Worm (Caenorhabditis elegans) whole organism, L4 larva: Measurements from ENCODE around the gene F40F8.11.

Experiments
- F10B5.3 ChIP-seq: sonication (generic microtip); optimal IDR thresholded peaks from 2 replicates; lab custom pipeline; 2016; ENCODE audit warnings: mild to moderate bottlenecking, missing genetic modification characterization, missing compliant biosample characterization
- F26F4.8 ChIP-seq: fragments of 200-800 bp; sonication (Bioruptor generic); conservative IDR thresholded peaks from 2 replicates; pipeline ENCODE4 v1.3.6; 2022; ENCODE audit warnings: missing genetic modification characterization, missing compliant biosample characterization
- F49E8.2 ChIP-seq: sonication (generic microtip); optimal IDR thresholded peaks from 2 replicates; lab custom pipeline; 2016; ENCODE audit warnings: missing compliant biosample characterization, mild to moderate bottlenecking, missing genetic modification characterization, borderline replicate concordance
- T26A8.4 ChIP-seq: fragments of 200-800 bp; sonication (Bioruptor generic); IDR thresholded peaks from 2 replicates; pipeline ENCODE4 v1.3.6; 2022; ENCODE audit warnings: missing genetic modification characterization, missing compliant biosample characterization
- Y48G9A.11 ChIP-seq: fragments of 200-800 bp; sonication (Bioruptor generic); IDR thresholded peaks from 2 replicates; pipeline ENCODE4 v1.3.6; 2022; ENCODE audit warnings: missing genetic modification reagents, missing genetic modification characterization, missing compliant biosample characterization
- Y5F2A.4 ChIP-seq: fragments of 200-800 bp; sonication (Bioruptor generic); optimal IDR thresholded peaks from 2 replicates; lab custom pipeline; 2018; ENCODE audit warnings: mild to moderate bottlenecking, missing genetic modification characterization, missing compliant biosample characterization
- Y75B8A.6 ChIP-seq: fragments of 200-800 bp; sonication (Bioruptor generic); IDR thresholded peaks from 2 replicates; pipeline ENCODE4 v1.3.6; 2022; ENCODE audit warnings: missing genetic modification reagents, missing genetic modification characterization, missing compliant biosample characterization
- ZK546.5 ChIP-seq, 2 experiments: sonication (generic microtip); optimal IDR thresholded peaks; 2 replicates each; lab custom pipeline; 2017; ENCODE audit warnings: missing biosample characterization in 2 of 2, missing genetic modification characterization in 2 of 2
- aha-1 ChIP-seq: fragments of 150-350 bp; peaks from one replicate; lab custom pipeline; 2014; ENCODE audit warnings: missing biosample characterization, missing genetic modification characterization
- aly-2 ChIP-seq: sonication (generic microtip); optimal IDR thresholded peaks from 2 replicates; lab custom pipeline; 2018; ENCODE audit warnings: missing biosample characterization, missing genetic modification characterization
- arid-1 ChIP-seq: fragments of 200-800 bp; sonication (Bioruptor generic); conservative IDR thresholded peaks from 2 replicates; pipeline ENCODE4 v1.3.6; 2022; ENCODE audit warnings: missing genetic modification reagents, missing genetic modification characterization, missing compliant biosample characterization
- ceh-44 ChIP-seq: fragments of 200-800 bp; sonication (Bioruptor generic); IDR thresholded peaks from 2 replicates; pipeline ENCODE4 v1.3.6; 2022; ENCODE audit warnings: missing genetic modification reagents, missing genetic modification characterization, missing compliant biosample characterization
- ceh-82 ChIP-seq: sonication (generic microtip); optimal IDR thresholded peaks from 2 replicates; lab custom pipeline; 2017; ENCODE audit warnings: missing biosample characterization, missing genetic modification characterization
- daf-19 ChIP-seq: fragments of 200-800 bp; sonication (Bioruptor generic); conservative IDR thresholded peaks from 2 replicates; pipeline ENCODE4 v1.3.6; 2022; ENCODE audit warnings: missing genetic modification characterization, missing compliant biosample characterization
- daf-8 ChIP-seq: fragments of 200-800 bp; sonication (Bioruptor generic); IDR thresholded peaks from 2 replicates; pipeline ENCODE4 v1.3.6; 2022; ENCODE audit warnings: missing genetic modification characterization, missing compliant biosample characterization
- fkh-10 ChIP-seq: fragments of 150-350 bp; optimal IDR thresholded peaks from 2 replicates; lab custom pipeline; 2014; ENCODE audit warnings: missing biosample characterization, missing genetic modification reagents, missing genetic modification characterization
- hlh-11 ChIP-seq: fragments of 200-800 bp; sonication (Bioruptor generic); optimal IDR thresholded peaks from 2 replicates; lab custom pipeline; 2018; ENCODE audit warnings: mild to moderate bottlenecking, missing genetic modification characterization, missing compliant biosample characterization
- hlh-30 ChIP-seq: sonication (generic microtip); optimal IDR thresholded peaks from 2 replicates; lab custom pipeline; 2017; ENCODE audit warnings: antibody characterized with exemption, mild to moderate bottlenecking, missing genetic modification characterization, missing compliant biosample characterization; ENCODE audit not compliant: insufficient read depth
- hmg-1.1 ChIP-seq: fragments of 200-800 bp; sonication (Bioruptor generic); IDR thresholded peaks from 2 replicates; pipeline ENCODE4 v1.3.6; 2022; ENCODE audit warnings: missing genetic modification reagents, missing genetic modification characterization, missing compliant biosample characterization
- lim-7 ChIP-seq: fragments of 200-800 bp; sonication (Bioruptor generic); IDR thresholded peaks from 2 replicates; pipeline ENCODE4 v1.3.6; 2022; ENCODE audit warnings: missing genetic modification characterization, missing compliant biosample characterization
- lin-1 ChIP-seq: fragments of 200-800 bp; sonication (Bioruptor generic); IDR thresholded peaks from 2 replicates; pipeline ENCODE4 v1.3.6; 2022; ENCODE audit warnings: missing genetic modification reagents, missing genetic modification characterization, missing compliant biosample characterization
- lin-13 ChIP-seq: fragments of 150-350 bp; optimal IDR thresholded peaks from 2 replicates; lab custom pipeline; 2014; ENCODE audit warnings: missing biosample characterization, missing genetic modification reagents, missing genetic modification characterization
- lin-38 ChIP-seq: fragments of 200-800 bp; sonication (Bioruptor generic); IDR thresholded peaks from 2 replicates; pipeline ENCODE4 v1.3.6; 2022; ENCODE audit warnings: missing genetic modification reagents, missing genetic modification characterization, missing compliant biosample characterization
- lin-39 ChIP-seq: fragments of 150-350 bp; optimal IDR thresholded peaks from 2 replicates; lab custom pipeline; 2014; ENCODE audit warnings: missing biosample characterization, missing genetic modification reagents, missing genetic modification characterization
- lsy-2 ChIP-seq, 2 experiments: fragments of 150-350 bp in 1 of 2; sonication (generic microtip) in 1 of 2; optimal IDR thresholded peaks; 2 replicates each; lab custom pipeline; 2014 to 2017; ENCODE audit warnings: missing biosample characterization in 2 of 2, missing genetic modification characterization in 2 of 2
- madf-5 ChIP-seq, 2 experiments: fragments of 200-800 bp; sonication (Bioruptor generic); IDR thresholded peaks; 2 replicates each; pipeline ENCODE4 v1.3.6; 2022; ENCODE audit warnings: missing compliant biosample characterization in 2 of 2, missing genetic modification characterization in 2 of 2
- mdt-29 ChIP-seq: fragments of 200-800 bp; sonication (Bioruptor generic); IDR thresholded peaks from 2 replicates; pipeline ENCODE4 v1.3.6; 2022; ENCODE audit warnings: missing genetic modification reagents, missing genetic modification characterization, missing compliant biosample characterization
- mep-1 ChIP-seq: fragments of 150-350 bp; sonication (generic microtip); optimal IDR thresholded peaks from 3 replicates; lab custom pipeline; 2014; ENCODE audit warnings: missing biosample characterization, missing genetic modification characterization
- mxl-3 ChIP-seq: fragments of 200-800 bp; sonication (Bioruptor generic); optimal IDR thresholded peaks from 2 replicates; lab custom pipeline; 2018; ENCODE audit warnings: mild to moderate bottlenecking, missing genetic modification characterization, missing compliant biosample characterization
- nhr-10 ChIP-seq: fragments of 150-350 bp; optimal IDR thresholded peaks from 2 replicates; lab custom pipeline; 2014; ENCODE audit warnings: missing biosample characterization, missing genetic modification characterization
- nhr-11 ChIP-seq: fragments of 150-350 bp; optimal IDR thresholded peaks from 2 replicates; lab custom pipeline; 2014; ENCODE audit warnings: missing biosample characterization, missing genetic modification characterization
- nhr-237 ChIP-seq: sonication (generic microtip); optimal IDR thresholded peaks from 2 replicates; lab custom pipeline; 2017; ENCODE audit warnings: missing biosample characterization, missing genetic modification characterization
- nhr-42 ChIP-seq: fragments of 200-800 bp; sonication (Bioruptor generic); IDR thresholded peaks from 2 replicates; pipeline ENCODE4 v1.3.6; 2022; ENCODE audit warnings: missing genetic modification characterization, missing compliant biosample characterization
- nhr-77 ChIP-seq: fragments of 150-350 bp; optimal IDR thresholded peaks from 2 replicates; lab custom pipeline; 2014; ENCODE audit warnings: missing biosample characterization, missing genetic modification characterization
- pha-4 ChIP-seq, 2 experiments: fragments of 150-350 bp in 1 of 2; fragments of 200-800 bp in 1 of 2; sonication (Bioruptor generic) in 1 of 2; IDR thresholded peaks in 1 of 2; optimal IDR thresholded peaks in 1 of 2; 2 replicates each; pipeline versions ENCODE4 v1.3.6 to Lab custom; 2014 to 2022; ENCODE audit warnings: missing genetic modification characterization in 2 of 2, missing genetic modification reagents in 2 of 2, missing biosample characterization in 1 of 2, missing compliant biosample characterization in 1 of 2
- php-3 ChIP-seq: fragments of 200-800 bp; sonication (Bioruptor generic); IDR thresholded peaks from 2 replicates; pipeline ENCODE4 v1.3.6; 2022; ENCODE audit warnings: missing genetic modification reagents, missing genetic modification characterization, missing compliant biosample characterization
- saeg-2 ChIP-seq: fragments of 200-800 bp; sonication (Bioruptor generic); IDR thresholded peaks from 2 replicates; pipeline ENCODE4 v1.3.6; 2022; ENCODE audit warnings: missing genetic modification reagents, missing genetic modification characterization, missing compliant biosample characterization
- set-16 ChIP-seq: fragments of 200-800 bp; sonication (Bioruptor generic); IDR thresholded peaks from 2 replicates; pipeline ENCODE4 v1.3.6; 2022; ENCODE audit warnings: missing genetic modification reagents, missing genetic modification characterization, missing compliant biosample characterization
- snpc-1.2 ChIP-seq: fragments of 200-800 bp; sonication (Bioruptor generic); IDR thresholded peaks from 2 replicates; pipeline ENCODE4 v1.3.6; 2022; ENCODE audit warnings: missing genetic modification reagents, missing genetic modification characterization, missing compliant biosample characterization
- spr-1 ChIP-seq: sonication (generic microtip); optimal IDR thresholded peaks from 2 replicates; lab custom pipeline; 2016; ENCODE audit warnings: mild to moderate bottlenecking, missing genetic modification characterization, missing compliant biosample characterization
- unc-130 ChIP-seq: sonication (generic microtip); optimal IDR thresholded peaks from 2 replicates; lab custom pipeline; 2016; ENCODE audit warnings: missing genetic modification reagents, missing genetic modification characterization, missing compliant biosample characterization
- vab-7 ChIP-seq: fragments of 200-800 bp; sonication (Bioruptor generic); IDR thresholded peaks from 2 replicates; pipeline ENCODE4 v1.3.6; 2022; ENCODE audit warnings: missing genetic modification reagents, missing genetic modification characterization, missing compliant biosample characterization
- zip-2 ChIP-seq: fragments of 150-350 bp; optimal IDR thresholded peaks from 2 replicates; lab custom pipeline; 2014; ENCODE audit warnings: missing biosample characterization, missing genetic modification characterization
- ztf-7 ChIP-seq: fragments of 150-350 bp; optimal IDR thresholded peaks from 2 replicates; lab custom pipeline; 2014; ENCODE audit warnings: missing biosample characterization, missing genetic modification characterization

F40F8.11 gene

ce11 chrII:11126312-11127000 is 5.9 kb downstream of the F40F8.11 start, which contains the start of the genes rps-9 and lsm-1 (continued):
- TF ChIP-seq madf-5 (GFP tag; IDR thresholded peaks at IDR 0.05; lab: Robert Waterston, UW) = no peak
- peak; percentile 60 for TF ChIP-seq lin-13 (GFP tag; lab: Kevin White, UChicago)
- no peak for TF ChIP-seq daf-19
- TF ChIP-seq lim-7 (GFP tag; lab: Robert Waterston, UW) = no peak
- peak; percentile 45 for TF ChIP-seq unc-130 (GFP tag; lab: Kevin White, UChicago)
- no peak for TF ChIP-seq T26A8.4
- no peak for TF ChIP-seq F49E8.2
- peak; percentile 71 for TF ChIP-seq mep-1 (tag; lab: Kevin White, UChicago)
- no peak for TF ChIP-seq daf-8 (GFP tag; lab: Robert Waterston, UW)
- TF ChIP-seq ZK546.5 (tag; optimal IDR thresholded peaks at IDR 0.05; lab: Kevin White, UChicago) = no peak
- no peak for TF ChIP-seq zip-2
- peak; percentile 49 to 98 for TF ChIP-seq lsy-2 (tag; optimal IDR thresholded peaks at IDR 0.05; lab: Kevin White, UChicago)
- no peak for TF ChIP-seq nhr-42
- no peak for TF ChIP-seq set-16 (GFP tag; lab: Robert Waterston, UW)
- TF ChIP-seq aly-2 (tag; lab: Kevin White, UChicago) = no peak
- peak; percentile 45 for TF ChIP-seq nhr-11
- TF ChIP-seq ztf-7 (tag; lab: Kevin White, UChicago) = no peak
- TF ChIP-seq php-3 = no peak
- peak; percentile 40 for TF ChIP-seq fkh-10 (GFP tag; lab: Kevin White, UChicago)
- no peak for TF ChIP-seq Y75B8A.6 (GFP tag; lab: Robert Waterston, UW)
- peak; percentile 50 for TF ChIP-seq nhr-77
- no peak for TF ChIP-seq spr-1 (tag; lab: Kevin White, UChicago)
- no peak for TF ChIP-seq ceh-44 (GFP tag; lab: Robert Waterston, UW)
- no peak for TF ChIP-seq F10B5.3 (tag; lab: Kevin White, UChicago)
- TF ChIP-seq F26F4.8 (GFP tag; lab: Robert Waterston, UW) = no peak
- TF ChIP-seq hlh-11 (tag; lab: Kevin White, UChicago) = peak; percentile 57
- no peak for TF ChIP-seq snpc-1.2 (GFP tag; lab: Robert Waterston, UW)
- no peak for TF ChIP-seq mxl-3 (GFP tag; lab: Kevin White, UChicago)

- TF ChIP-seq lim-7 (GFP tag; lab: Robert Waterston, UW) (0 out of 2 replicates have a peak, but pooled peaks have one; percentile 27), mep-1 (tag; lab: Kevin White, UChicago) (no peak), aha-1 (tag; lab: Kevin White, UChicago) (peak; percentile 13), Y5F2A.4 (GFP tag; lab: Kevin White, UChicago) (no peak), hmg-1.1 (GFP tag; lab: Robert Waterston, UW) (no peak), saeg-2 (no peak), Y48G9A.11 (GFP tag; lab: Robert Waterston, UW) (0 out of 2 replicates have a peak, but pooled peaks have one; percentile 34), madf-5 (GFP tag; IDR thresholded peaks at IDR 0.05; lab: Robert Waterston, UW) (no peak), set-16 (GFP tag; lab: Robert Waterston, UW) (no peak), lin-39 (no peak), nhr-10 (tag; lab: Kevin White, UChicago) (no peak), nhr-237 (no peak), lin-1 (peak; percentile 9; the same call in 1 of the 2 replicates), lin-38 (GFP tag; lab: Robert Waterston, UW) (peak; percentile 59; the same call in 1 of the 2 replicates), F49E8.2 (peak; percentile 62), lsy-2 (tag; optimal IDR thresholded peaks at IDR 0.05; lab: Kevin White, UChicago) (no peak), mdt-29 (GFP tag; lab: Robert Waterston, UW) (no peak), ceh-82 (tag; lab: Kevin White, UChicago) (no peak), aly-2 (tag; lab: Kevin White, UChicago) (peak; percentile 45), arid-1 (GFP tag; lab: Robert Waterston, UW) (peak; percentile 17; the same call in 1 of the 2 replicates), hlh-30 (tag; lab: Kevin White, UChicago) (no peak), nhr-11 (no peak), snpc-1.2 (GFP tag; lab: Robert Waterston, UW) (peak; percentile 39; the same call in 1 of the 2 replicates), nhr-77 (no peak), pha-4 (GFP tag; IDR thresholded peaks at IDR 0.05; lab: Robert Waterston, UW) (0 out of 2 replicates have a peak, but pooled peaks have one; percentile 20), pha-4 (tag; optimal IDR thresholded peaks at IDR 0.05; lab: Kevin White, UChicago) (no peak), vab-7 (GFP tag; lab: Robert Waterston, UW) (0 out of 2 replicates have a peak, but pooled peaks have one; percentile 30)
Observed at ce11 chrII:11125059-11125594, 7.3 kb downstream of the F40F8.11 start.
